Fruit fly (Drosophila melanogaster): ENCODE results near the gene CRIF.

- TF ChIP-seq Dll (optimal IDR thresholded peaks at IDR 0.05) (no peak), CG8478 (optimal IDR thresholded peaks at IDR 0.05) (no peak), psq (optimal IDR thresholded peaks at IDR 0.05) (no peak)
These were observed 3.6 kb downstream of the CRIF start, which contains the start of gene CG7634 for dm6 chr3L:21565126-21565525.
